Fruit fly (Drosophila melanogaster) S2 (cell line): ENCODE measurements around the gene Eip78C.

Experiments
- CG8478 ChIP-seq: fragments of >200 bp; optimal IDR thresholded peaks from 2 replicates; lab custom pipeline; 2018
- CTCF ChIP-seq, 2 experiments: fragments of >200 bp; optimal IDR thresholded peaks; 2 replicates each; lab custom pipeline; 2018

DNA sequence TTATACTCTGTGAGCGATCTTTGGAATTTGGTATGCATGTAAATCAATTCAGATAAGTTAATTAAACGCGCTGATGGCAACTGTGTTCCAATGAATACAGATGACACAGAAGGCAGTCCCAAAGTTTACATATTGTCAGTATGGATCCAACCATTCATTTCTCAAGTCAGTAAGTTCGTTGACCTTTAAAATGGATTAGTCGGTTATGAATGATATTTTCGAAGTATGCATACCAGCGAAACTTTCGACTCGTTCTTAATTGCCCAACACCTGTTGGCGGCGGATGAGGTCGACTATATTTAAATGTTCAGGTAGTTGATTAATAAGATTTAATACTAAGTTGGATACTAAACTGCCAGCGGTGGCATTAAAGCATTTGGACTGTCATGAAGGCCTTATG, 63.9 kb downstream of the Eip78C start:
- TF ChIP-seq CG8478 (no peak), CTCF (optimal IDR thresholded peaks at IDR 0.05; lab: Kevin White, UChicago) (no peak)
